Fruit fly (Drosophila melanogaster) whole organism, embryonic: ENCODE results near the gene CG8420.
A peak's percentile ranks its signal among the peaks of the same experiment; 100 is the strongest.

Experiments
- Ada2b ChIP-seq: fragments of 200-800 bp; sonication (Bioruptor generic); IDR thresholded peaks from 2 replicates; pipeline ENCODE4 v1.3.6; 2022; ENCODE audit warnings: missing biosample characterization, missing genetic modification characterization
- Awh ChIP-seq: fragments of 200-800 bp; sonication (Bioruptor generic); IDR thresholded peaks from 2 replicates; pipeline ENCODE4, ENCODE4 v1.3.6; 2022; ENCODE audit warnings: missing biosample characterization, missing genetic modification characterization
- Bgb ChIP-seq: fragments of 200-800 bp; sonication (Bioruptor generic); IDR thresholded peaks from 2 replicates; pipeline ENCODE4 v1.3.6; 2022; ENCODE audit warnings: missing biosample characterization, missing genetic modification characterization; ENCODE audit not compliant: partially characterized antibody
- Blimp-1 ChIP-seq: fragments of 200-800 bp; sonication (Bioruptor generic); optimal IDR thresholded peaks from 3 replicates; lab custom pipeline; 2018; ENCODE audit warnings: missing biosample characterization, missing genetic modification characterization, mild to moderate bottlenecking, moderate library complexity, missing genetic modification reagents
- CG1024 ChIP-seq: fragments of 200-800 bp; sonication (Bioruptor generic); IDR thresholded peaks from 2 replicates; pipeline ENCODE4 v1.3.6; 2022; ENCODE audit warnings: missing biosample characterization, missing genetic modification characterization
- CG11247 ChIP-seq: fragments of 200-800 bp; sonication (Bioruptor generic); IDR thresholded peaks from 2 replicates; pipeline ENCODE4 v1.3.6; 2022; ENCODE audit warnings: missing biosample characterization, missing genetic modification characterization
- CG11504 ChIP-seq: fragments of 200-800 bp; sonication (Bioruptor generic); optimal IDR thresholded peaks from 3 replicates; lab custom pipeline; 2019; ENCODE audit warnings: missing biosample characterization, mild to moderate bottlenecking, missing genetic modification characterization, moderate library complexity
- CG12659 ChIP-seq: fragments of 200-800 bp; sonication (Bioruptor generic); optimal IDR thresholded peaks from 3 replicates; lab custom pipeline; 2017; ENCODE audit warnings: mild to moderate bottlenecking, missing biosample characterization, missing genetic modification reagents, missing genetic modification characterization
- CG13424 ChIP-seq: fragments of 200-800 bp; sonication (Bioruptor generic); optimal IDR thresholded peaks from 2 replicates; lab custom pipeline; 2019; ENCODE audit warnings: missing biosample characterization, mild to moderate bottlenecking, missing genetic modification characterization, moderate library complexity
- CG17361 ChIP-seq: fragments of 200-800 bp; sonication (Bioruptor generic); IDR thresholded peaks from 3 replicates; pipeline ENCODE4 v1.3.6; 2022; ENCODE audit warnings: missing biosample characterization, missing genetic modification characterization
- CG17829 ChIP-seq: fragments of 200-800 bp; optimal IDR thresholded peaks from 2 replicates; lab custom pipeline; 2019; ENCODE audit warnings: missing biosample characterization, mild to moderate bottlenecking, missing genetic modification characterization, moderate library complexity
- CG17912 ChIP-seq: fragments of 200-800 bp; sonication (Bioruptor generic); optimal IDR thresholded peaks from 2 replicates; lab custom pipeline; 2018; ENCODE audit warnings: missing biosample characterization, mild to moderate bottlenecking, missing genetic modification characterization
- CG31441 ChIP-seq: fragments of 200-800 bp; sonication (Bioruptor generic); IDR thresholded peaks from 2 replicates; pipeline ENCODE4 v1.3.6; 2022; ENCODE audit warnings: missing biosample characterization, missing genetic modification characterization
- CG3281 ChIP-seq: fragments of 200-800 bp; sonication (Bioruptor generic); optimal IDR thresholded peaks from 3 replicates; lab custom pipeline; 2017; ENCODE audit warnings: missing biosample characterization, mild to moderate bottlenecking, missing genetic modification characterization
- CG3407 ChIP-seq: fragments of 200-800 bp; sonication (Bioruptor generic); optimal IDR thresholded peaks from 2 replicates; lab custom pipeline; 2018; ENCODE audit warnings: missing biosample characterization, mild to moderate bottlenecking, missing genetic modification characterization
- CG3847 ChIP-seq: fragments of 200-800 bp; sonication (Bioruptor generic); IDR thresholded peaks from 2 replicates; pipeline ENCODE4 v1.3.6; 2022; ENCODE audit warnings: missing biosample characterization, missing genetic modification characterization
- CG5180 ChIP-seq: fragments of 200-800 bp; sonication (Bioruptor generic); optimal IDR thresholded peaks from 3 replicates; lab custom pipeline; 2017; ENCODE audit warnings: missing biosample characterization, missing genetic modification characterization, mild to moderate bottlenecking, moderate library complexity, missing genetic modification reagents
- CG5245 ChIP-seq: fragments of 200-800 bp; sonication (Bioruptor generic); optimal IDR thresholded peaks from 3 replicates; lab custom pipeline; 2016; ENCODE audit warnings: missing biosample characterization, missing genetic modification characterization
- CG7372 ChIP-seq: fragments of 200-800 bp; sonication (Bioruptor generic); IDR thresholded peaks from 2 replicates; pipeline ENCODE4 v1.3.6; 2022; ENCODE audit warnings: missing biosample characterization, missing genetic modification characterization
- CG7839 ChIP-seq: fragments of 200-800 bp; sonication (Bioruptor generic); optimal IDR thresholded peaks from 3 replicates; lab custom pipeline; 2018; ENCODE audit warnings: missing biosample characterization, mild to moderate bottlenecking, missing genetic modification characterization, moderate library complexity
- CG8359 ChIP-seq: fragments of 200-800 bp; sonication (Bioruptor generic); optimal IDR thresholded peaks from 2 replicates; lab custom pipeline; 2017; ENCODE audit warnings: missing biosample characterization, mild to moderate bottlenecking, missing genetic modification characterization, borderline replicate concordance
- CG9609 ChIP-seq: fragments of 200-800 bp; sonication (Bioruptor generic); optimal IDR thresholded peaks from 3 replicates; lab custom pipeline; 2016; ENCODE audit warnings: missing biosample characterization, missing genetic modification characterization
- CG9727 ChIP-seq: fragments of 200-800 bp; sonication (Bioruptor generic); optimal IDR thresholded peaks from 3 replicates; lab custom pipeline; 2017; ENCODE audit warnings: missing biosample characterization, mild to moderate bottlenecking, missing genetic modification characterization
- CG9817 ChIP-seq: fragments of 200-800 bp; sonication (Bioruptor generic); optimal IDR thresholded peaks from 2 replicates; lab custom pipeline; 2018; ENCODE audit warnings: missing biosample characterization, mild to moderate bottlenecking, missing genetic modification characterization, moderate library complexity
- Ets65A ChIP-seq: fragments of 200-800 bp; sonication (Bioruptor generic); peaks from one replicate; lab custom pipeline; 2016; ENCODE audit warnings: missing biosample characterization, missing genetic modification characterization
- Gug ChIP-seq: fragments of 200-800 bp; sonication (Bioruptor generic); IDR thresholded peaks from 4 replicates; pipeline ENCODE4 v1.3.6; 2022; ENCODE audit warnings: missing biosample characterization, missing genetic modification characterization
- Hmx ChIP-seq: fragments of 200-800 bp; sonication (Bioruptor generic); optimal IDR thresholded peaks from 2 replicates; lab custom pipeline; 2016; ENCODE audit warnings: missing biosample characterization, missing genetic modification characterization
- Poxn ChIP-seq: fragments of 200-800 bp; sonication (Bioruptor generic); IDR thresholded peaks from 2 replicates; pipeline ENCODE4 v1.3.6; 2022; ENCODE audit warnings: missing biosample characterization, missing genetic modification characterization
- Rx ChIP-seq: fragments of 200-800 bp; sonication (Bioruptor generic); IDR thresholded peaks from 2 replicates; pipeline ENCODE4 v1.3.6; 2022; ENCODE audit warnings: missing biosample characterization, missing genetic modification characterization
- Spps ChIP-seq: fragments of 200-800 bp; sonication (Bioruptor generic); optimal IDR thresholded peaks from 2 replicates; lab custom pipeline; 2018; ENCODE audit warnings: missing biosample characterization, mild to moderate bottlenecking, missing genetic modification characterization
- ash1 ChIP-seq: fragments of 200-800 bp; sonication (Bioruptor generic); optimal IDR thresholded peaks from 2 replicates; lab custom pipeline; 2018; ENCODE audit warnings: missing biosample characterization, mild to moderate bottlenecking, missing genetic modification characterization
- bbx ChIP-seq: fragments of 200-800 bp; sonication (Bioruptor generic); IDR thresholded peaks from 2 replicates; pipeline ENCODE4 v1.3.6; 2022; ENCODE audit warnings: missing biosample characterization, missing genetic modification characterization; ENCODE audit not compliant: partially characterized antibody
- cato ChIP-seq: fragments of 200-800 bp; sonication (Bioruptor generic); optimal IDR thresholded peaks from 2 replicates; lab custom pipeline; 2016; ENCODE audit warnings: missing biosample characterization, missing genetic modification characterization, borderline replicate concordance
- chn ChIP-seq: fragments of 200-800 bp; sonication (Bioruptor generic); optimal IDR thresholded peaks from 2 replicates; lab custom pipeline; 2016; ENCODE audit warnings: missing biosample characterization, missing genetic modification characterization
- dmrt11E ChIP-seq: fragments of 200-800 bp; sonication (Bioruptor generic); optimal IDR thresholded peaks from 3 replicates; lab custom pipeline; 2018; ENCODE audit warnings: missing biosample characterization, mild to moderate bottlenecking, missing genetic modification characterization, moderate library complexity
- dmrt99B ChIP-seq: fragments of 200-800 bp; sonication (Bioruptor generic); optimal IDR thresholded peaks from 2 replicates; lab custom pipeline; 2018; ENCODE audit warnings: missing biosample characterization, mild to moderate bottlenecking, missing genetic modification characterization, moderate library complexity
- gfzf ChIP-seq: fragments of 200-800 bp; sonication (Bioruptor generic); optimal IDR thresholded peaks from 2 replicates; lab custom pipeline; 2016; ENCODE audit warnings: missing biosample characterization, mild to moderate bottlenecking, missing genetic modification characterization, moderate library complexity
- ind ChIP-seq: fragments of 200-800 bp; sonication (Bioruptor generic); optimal IDR thresholded peaks from 3 replicates; lab custom pipeline; 2016; ENCODE audit warnings: missing biosample characterization, missing genetic modification characterization
- kah ChIP-seq: fragments of 200-800 bp; sonication (Bioruptor generic); optimal IDR thresholded peaks from 2 replicates; lab custom pipeline; 2018; ENCODE audit warnings: missing biosample characterization, mild to moderate bottlenecking, missing genetic modification characterization
- lab ChIP-seq: fragments of 200-800 bp; sonication (Bioruptor generic); optimal IDR thresholded peaks from 3 replicates; lab custom pipeline; 2017; ENCODE audit warnings: missing biosample characterization, missing genetic modification characterization, mild to moderate bottlenecking, moderate library complexity, missing genetic modification reagents
- pb ChIP-seq: fragments of 200-800 bp; sonication (Bioruptor generic); optimal IDR thresholded peaks from 3 replicates; lab custom pipeline; 2016; ENCODE audit warnings: missing biosample characterization, missing genetic modification characterization
- pho ChIP-seq: fragments of 200-800 bp; sonication (Bioruptor generic); optimal IDR thresholded peaks from 2 replicates; lab custom pipeline; 2016; ENCODE audit warnings: missing biosample characterization, missing genetic modification characterization
- ranshi ChIP-seq: fragments of 200-800 bp; sonication (Bioruptor generic); IDR thresholded peaks from 2 replicates; pipeline ENCODE4 v1.3.6; 2022; ENCODE audit warnings: missing biosample characterization, missing genetic modification characterization
- sens ChIP-seq: fragments of 200-800 bp; sonication (Bioruptor generic); peaks from one replicate; lab custom pipeline; 2016; ENCODE audit warnings: missing biosample characterization, missing genetic modification characterization
- shn ChIP-seq: fragments of 200-800 bp; sonication (Bioruptor generic); optimal IDR thresholded peaks from 3 replicates; lab custom pipeline; 2016; ENCODE audit warnings: missing biosample characterization, missing genetic modification characterization
- slbo ChIP-seq: fragments of 200-800 bp; sonication (Bioruptor generic); IDR thresholded peaks from 2 replicates; pipeline ENCODE4 v1.3.6; 2022; ENCODE audit warnings: missing biosample characterization, missing genetic modification characterization
- tap ChIP-seq: fragments of 200-800 bp; optimal IDR thresholded peaks from 3 replicates; lab custom pipeline; 2019; ENCODE audit warnings: missing biosample characterization, mild to moderate bottlenecking, missing genetic modification characterization, moderate library complexity
- tna ChIP-seq: fragments of 200-800 bp; sonication (Bioruptor generic); IDR thresholded peaks from 2 replicates; pipeline ENCODE4 v1.3.6; 2022; ENCODE audit warnings: missing biosample characterization, missing genetic modification characterization; ENCODE audit not compliant: partially characterized antibody
- trh ChIP-seq: fragments of 200-800 bp; sonication (Bioruptor generic); optimal IDR thresholded peaks from 2 replicates; lab custom pipeline; 2016; ENCODE audit warnings: missing biosample characterization, missing genetic modification characterization
- twi ChIP-seq: fragments of 200-800 bp; optimal IDR thresholded peaks from 2 replicates; lab custom pipeline; 2019; ENCODE audit warnings: missing biosample characterization, mild to moderate bottlenecking, missing genetic modification characterization, moderate library complexity
- wor ChIP-seq: fragments of 200-800 bp; sonication (Bioruptor generic); IDR thresholded peaks from 2 replicates; pipeline ENCODE4 v1.3.6; 2022; ENCODE audit warnings: missing biosample characterization, missing genetic modification characterization

Gene CG8420

DNA sequence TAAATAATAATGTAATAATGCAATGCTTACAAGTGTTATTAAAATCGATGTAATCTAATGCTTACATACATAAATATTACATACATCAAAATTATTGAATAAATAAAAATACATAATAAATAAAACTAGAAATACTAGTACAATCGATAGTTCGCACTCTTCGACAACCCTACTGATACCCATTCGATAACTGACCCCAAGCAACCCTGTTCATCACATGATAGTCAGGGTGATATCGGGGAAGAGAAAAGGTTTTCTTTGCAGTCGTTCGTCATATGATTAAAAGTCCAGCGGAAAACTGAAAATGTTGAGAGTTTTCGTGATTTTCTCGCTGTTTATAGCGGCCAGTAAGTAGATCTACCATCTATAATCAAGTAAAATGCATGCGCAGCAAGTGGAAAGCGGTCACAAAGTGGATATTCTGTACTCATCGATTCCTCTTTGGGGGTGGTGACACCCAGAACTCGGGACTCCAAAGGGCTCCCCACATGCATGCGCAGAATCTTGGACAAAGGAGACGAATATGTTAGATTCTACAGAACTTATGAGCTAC is 14.0 kb downstream of the CG8420 start, which contains the start of gene ATP6AP2 (continued):
- TF ChIP-seq CG17361 (GFP tag; lab: Robert Waterston, UW) (no peak; the same call in 1 of the 3 replicates), cato (no peak), Blimp-1 (GFP tag; lab: Kevin White, UChicago) (no peak), CG13424 (peak; percentile 72), gfzf (peak; percentile 5), CG3407 (GFP tag; lab: Kevin White, UChicago) (peak; percentile 22), CG17912 (GFP tag; lab: Kevin White, UChicago) (peak; percentile 74), CG31441 (GFP tag; lab: Robert Waterston, UW) (no peak; the same call in 1 of the 2 replicates), Ets65A (GFP tag; lab: Kevin White, UChicago) (peak; percentile 84), kah (GFP tag; lab: Kevin White, UChicago) (no peak), slbo (GFP tag; lab: Robert Waterston, UW) (peak; percentile 74), dmrt11E (tag; lab: Kevin White, UChicago) (peak; percentile 29), CG17829 (tag; lab: Kevin White, UChicago) (peak; percentile 76), ind (GFP tag; lab: Kevin White, UChicago) (peak; percentile 47), CG9727 (GFP tag; lab: Kevin White, UChicago) (peak; percentile 43), CG9817 (tag; lab: Kevin White, UChicago) (peak; percentile 49), CG8359 (GFP tag; lab: Kevin White, UChicago) (no peak), Bgb (GFP tag; lab: Robert Waterston, UW) (peak; percentile 86), ranshi (GFP tag; lab: Robert Waterston, UW) (no peak), Gug (GFP tag; lab: Robert Waterston, UW) (no peak), CG3847 (GFP tag; lab: Robert Waterston, UW) (peak; percentile 74), CG12659 (GFP tag; lab: Kevin White, UChicago) (peak; percentile 85), Poxn (GFP tag; lab: Robert Waterston, UW) (no peak), CG9609 (GFP tag; lab: Kevin White, UChicago) (no peak), CG7372 (GFP tag; lab: Robert Waterston, UW) (no peak), CG7839 (tag; lab: Kevin White, UChicago) (no peak), pho (GFP tag; lab: Kevin White, UChicago) (no peak), Ada2b (GFP tag; lab: Robert Waterston, UW) (no peak), shn (no peak), tna (GFP tag; lab: Robert Waterston, UW) (peak; percentile 51; the same call in 1 of the 2 replicates), CG3281 (peak; percentile 60), wor (GFP tag; lab: Robert Waterston, UW) (no peak), ash1 (GFP tag; lab: Kevin White, UChicago) (no peak), trh (GFP tag; lab: Kevin White, UChicago) (no peak), CG11247 (GFP tag; lab: Robert Waterston, UW) (peak; percentile 67), bbx (GFP tag; lab: Robert Waterston, UW) (peak; percentile 88), CG5180 (GFP tag; lab: Kevin White, UChicago) (no peak), CG1024 (GFP tag; lab: Robert Waterston, UW) (no peak), CG5245 (peak; percentile 6), Spps (tag; lab: Kevin White, UChicago) (no peak), lab (GFP tag; lab: Kevin White, UChicago) (no peak), Awh (GFP tag; lab: Robert Waterston, UW) (no peak), Hmx (GFP tag; lab: Kevin White, UChicago) (no peak), tap (tag; lab: Kevin White, UChicago) (no peak), sens (GFP tag; lab: Kevin White, UChicago) (peak; percentile 66), Rx (GFP tag; lab: Robert Waterston, UW) (no peak), twi (tag; lab: Kevin White, UChicago) (peak; percentile 46), chn (GFP tag; lab: Kevin White, UChicago) (peak; percentile 61), CG11504 (tag; lab: Kevin White, UChicago) (no peak), pb (GFP tag; lab: Kevin White, UChicago) (no peak), dmrt99B (tag; lab: Kevin White, UChicago) (no peak)
